Worm (Caenorhabditis elegans): ENCODE measurements around the gene F16H6.9.
A peak's percentile ranks its signal among the peaks of the same experiment; 100 is the strongest.

Gene F16H6.9

ce11 chrV:18246077-18246476 lies 29.2 kb downstream of the F16H6.9 start:
- TF ChIP-seq dve-1 (tag; optimal IDR thresholded peaks at IDR 0.05; ENCODE audit: insufficient read depth) = peak; percentile 29
- no peak for TF ChIP-seq sdz-12 (GFP tag; optimal IDR thresholded peaks at IDR 0.05)
- TF ChIP-seq nhr-28 (tag; optimal IDR thresholded peaks at IDR 0.05) = peak; percentile 63
- TF ChIP-seq dmd-6 (GFP tag; IDR thresholded peaks at IDR 0.05) = peak; percentile 36; the same call in 1 of the 2 replicates
- no peak for TF ChIP-seq F44E2.7 (GFP tag; IDR thresholded peaks at IDR 0.05)
- no peak for TF ChIP-seq daf-16 (GFP tag; optimal IDR thresholded peaks at IDR 0.05)
- peak; percentile 49 for TF ChIP-seq daf-16 (tag; optimal IDR thresholded peaks at IDR 0.05)
- TF ChIP-seq pqm-1 (tag; optimal IDR thresholded peaks at IDR 0.05) = peak; percentile 77

- no peak for TF ChIP-seq mep-1 (tag; optimal IDR thresholded peaks at IDR 0.05)
- peak; percentile 57 for TF ChIP-seq nhr-28 (tag; optimal IDR thresholded peaks at IDR 0.05)
- no peak for TF ChIP-seq ZK337.2 (GFP tag; IDR thresholded peaks at IDR 0.05)
- peak; percentile 15 for TF ChIP-seq pqm-1 (tag; optimal IDR thresholded peaks at IDR 0.05)
- TF ChIP-seq nhr-42 (GFP tag; IDR thresholded peaks at IDR 0.05) = no peak
- no peak for TF ChIP-seq zip-2 (tag; optimal IDR thresholded peaks at IDR 0.05)
Measured at ce11 chrV:18252239-18252638, 35.4 kb downstream of the F16H6.9 start, which contains the start of gene R10E8.1. TSS of gene R10E8.1 (minus strand) at chrV:18252416.

ce11 chrV:18253494-18253893 lies 36.6 kb downstream of the F16H6.9 start, which contains the start of gene R10E8.2:
TSS of gene R10E8.2 (plus strand) at chrV:18253794.
- TF ChIP-seq spr-1 (tag; optimal IDR thresholded peaks at IDR 0.05) (no peak), dve-1 (tag; optimal IDR thresholded peaks at IDR 0.05; ENCODE audit: insufficient read depth) (no peak), zip-2 (tag; optimal IDR thresholded peaks at IDR 0.05) (no peak), daf-8 (GFP tag; IDR thresholded peaks at IDR 0.05) (no peak), zfp-3 (GFP tag; conservative IDR thresholded peaks at IDR 0.05) (no peak), nhr-28 (tag; optimal IDR thresholded peaks at IDR 0.05) (no peak), nhr-42 (GFP tag; IDR thresholded peaks at IDR 0.05) (no peak), daf-19 (GFP tag; conservative IDR thresholded peaks at IDR 0.05) (no peak), tag-97 (GFP tag; IDR thresholded peaks at IDR 0.05) (no peak), vab-7 (GFP tag; IDR thresholded peaks at IDR 0.05) (no peak), cey-2 (tag; optimal IDR thresholded peaks at IDR 0.05; ENCODE audit: borderline replicate concordance, insufficient read depth) (no peak), F37D6.2 (tag; optimal IDR thresholded peaks at IDR 0.05) (no peak), attf-4 (tag; optimal IDR thresholded peaks at IDR 0.05) (no peak)

ce11 chrV:18254483-18254882 lies 37.6 kb downstream of the F16H6.9 start, which contains the start of gene R10E8.5:
TSS of gene R10E8.5 (plus strand) at chrV:18254783.
- TF ChIP-seq hlh-11 (tag; optimal IDR thresholded peaks at IDR 0.05) (no peak), R02D3.7 (tag; optimal IDR thresholded peaks at IDR 0.05) (no peak), dmd-8 (GFP tag; IDR thresholded peaks at IDR 0.05) (no peak), D1046.2 (GFP tag; IDR thresholded peaks at IDR 0.05) (no peak), nhr-77 (tag; optimal IDR thresholded peaks at IDR 0.05) (no peak), T20F7.1 (GFP tag; optimal IDR thresholded peaks at IDR 0.05) (no peak), Y48G9A.11 (GFP tag; IDR thresholded peaks at IDR 0.05) (no peak), nhr-237 (tag; optimal IDR thresholded peaks at IDR 0.05) (no peak), tra-1 (GFP tag; IDR thresholded peaks at IDR 0.05) (no peak), daf-19 (GFP tag; conservative IDR thresholded peaks at IDR 0.05) (no peak), F37D6.2 (tag; optimal IDR thresholded peaks at IDR 0.05) (no peak), ctbp-1 (GFP tag; IDR thresholded peaks at IDR 0.05) (no peak), ztf-7 (tag; optimal IDR thresholded peaks at IDR 0.05) (no peak), mdl-1 (tag; optimal IDR thresholded peaks at IDR 0.05) (no peak)

- TF ChIP-seq lin-1 (GFP tag; IDR thresholded peaks at IDR 0.05) (no peak), aha-1 (tag) (peak; percentile 91), T26A8.4 (GFP tag; IDR thresholded peaks at IDR 0.05) (no peak)
Measured at ce11 chrV:18265514-18265913, 48.6 kb downstream of the F16H6.9 start.
